Worm (Caenorhabditis elegans): ENCODE measurements around the gene unc-116.

The unc-116 gene

DNA sequence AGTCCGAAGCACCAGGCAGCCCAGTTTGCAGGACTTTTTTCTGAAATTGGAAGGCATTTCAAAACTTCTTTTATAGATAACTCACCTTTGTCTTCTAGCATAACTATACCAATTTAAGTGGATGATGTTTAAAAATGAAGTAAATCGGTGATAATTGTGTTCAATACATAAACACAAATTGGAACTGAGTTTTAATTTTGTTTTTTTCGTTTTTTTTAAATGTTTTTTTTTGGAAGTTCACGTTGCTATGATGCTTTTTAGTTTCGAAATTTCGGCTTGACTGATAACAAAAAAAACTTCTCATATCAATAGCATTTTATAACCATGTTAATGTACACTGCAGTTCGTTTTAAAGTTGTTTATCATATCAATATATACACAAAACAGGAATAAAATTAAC, 34.6 kb upstream of the unc-116 start, which contains the start of gene ZK353.4:
Gene ZK353.4, minus strand, starts transcription at position 101 of the 400 bp plus-strand sequence.
- TF ChIP-seq F16B12.6 (tag; optimal IDR thresholded peaks at IDR 0.05) (no peak), ceh-82 (tag; optimal IDR thresholded peaks at IDR 0.05) (no peak), snpc-4 (tag; optimal IDR thresholded peaks at IDR 0.05) (no peak), lir-3 (tag; optimal IDR thresholded peaks at IDR 0.05; ENCODE audit: poor library complexity) (no peak), unc-30 (tag; optimal IDR thresholded peaks at IDR 0.05) (no peak), ceh-63 (GFP tag; optimal IDR thresholded peaks at IDR 0.05) (no peak), lin-14 (GFP tag; optimal IDR thresholded peaks at IDR 0.05) (no peak), nhr-28 (tag; optimal IDR thresholded peaks at IDR 0.05) (no peak), jun-1 (tag; optimal IDR thresholded peaks at IDR 0.05) (no peak), unc-98 (GFP tag; IDR thresholded peaks at IDR 0.05) (no peak), efl-1 (optimal IDR thresholded peaks at IDR 0.05) (no peak), efl-1 (GFP tag; optimal IDR thresholded peaks at IDR 0.05 in 1 of 2) (no peak), elt-3 (tag; optimal IDR thresholded peaks at IDR 0.05) (no peak)

DNA sequence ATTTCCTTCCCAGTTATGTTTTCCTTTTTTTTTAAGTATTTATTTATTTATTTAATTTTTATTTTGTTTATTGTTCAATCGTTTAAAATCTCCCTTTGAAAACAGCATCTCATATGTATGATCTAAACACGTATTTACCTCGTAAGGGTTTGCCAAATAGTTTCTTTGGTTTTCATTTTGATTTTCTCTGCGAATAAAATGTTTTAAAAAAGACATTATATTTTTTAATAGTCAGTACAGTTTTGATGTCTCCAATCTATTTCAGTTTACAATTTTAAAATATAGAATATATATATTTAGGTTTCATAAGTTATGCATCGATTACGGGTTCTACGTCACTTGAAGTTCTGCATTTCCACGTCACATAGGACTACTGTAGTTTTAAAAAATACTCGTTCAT, 25.7 kb upstream of the unc-116 start, which contains the start of gene R05D3.12:
Gene R05D3.12, plus strand, starts transcription at position 301 of the 400 bp plus-strand sequence.
- TF ChIP-seq aha-1 (tag; optimal IDR thresholded peaks at IDR 0.05) (no peak), lin-35 (GFP tag; optimal IDR thresholded peaks at IDR 0.05) (no peak), sptf-1 (tag; optimal IDR thresholded peaks at IDR 0.05) (no peak), mab-9 (GFP tag; IDR thresholded peaks at IDR 0.05) (no peak), nhr-20 (tag; optimal IDR thresholded peaks at IDR 0.05) (no peak), unc-30 (tag; optimal IDR thresholded peaks at IDR 0.05) (no peak), ets-5 (GFP tag; IDR thresholded peaks at IDR 0.05) (no peak), zag-1 (tag; optimal IDR thresholded peaks at IDR 0.05) (no peak), ceh-63 (GFP tag; optimal IDR thresholded peaks at IDR 0.05) (no peak), zip-4 (GFP tag; optimal IDR thresholded peaks at IDR 0.05) (no peak), pax-3 (tag; optimal IDR thresholded peaks at IDR 0.05) (no peak), C34B4.2 (tag; optimal IDR thresholded peaks at IDR 0.05) (no peak), ztf-11 (tag; optimal IDR thresholded peaks at IDR 0.05) (no peak), mef-2 (tag; optimal IDR thresholded peaks at IDR 0.05) (no peak), blmp-1 (tag; optimal IDR thresholded peaks at IDR 0.05) (no peak), dsc-1 (tag; optimal IDR thresholded peaks at IDR 0.05) (no peak), efl-1 (optimal IDR thresholded peaks at IDR 0.05) (no peak), efl-1 (GFP tag; optimal IDR thresholded peaks at IDR 0.05 in 1 of 2) (no peak), efl-3 (GFP tag; optimal IDR thresholded peaks at IDR 0.05) (no peak), lin-13 (GFP tag; optimal IDR thresholded peaks at IDR 0.05) (no peak), egl-27 (tag; optimal IDR thresholded peaks at IDR 0.05) (no peak)

DNA sequence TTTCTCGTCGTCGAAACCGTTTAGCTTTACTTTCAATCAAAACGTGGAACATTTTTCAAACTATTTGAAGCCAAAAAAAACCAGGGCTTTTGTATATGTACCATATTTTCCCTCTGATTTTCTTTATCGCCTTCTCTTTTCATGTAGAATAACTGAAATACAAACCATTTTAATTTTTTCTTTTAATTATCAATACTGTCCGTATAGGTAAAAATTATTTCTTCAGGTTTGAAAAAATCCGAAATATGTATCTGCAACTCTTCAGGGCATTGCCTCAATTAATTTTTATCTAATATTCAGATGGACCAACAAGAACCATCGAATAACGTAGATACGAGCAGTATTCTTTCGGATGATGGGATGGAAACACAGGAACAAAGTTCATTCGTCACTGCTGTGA, 20.0 kb upstream of the unc-116 start, which contains the start of gene met-2:
Gene met-2, plus strand, starts transcription at position 301 of the 400 bp plus-strand sequence.
- TF ChIP-seq mef-2 (tag; optimal IDR thresholded peaks at IDR 0.05) (no peak), mdl-1 (tag; optimal IDR thresholded peaks at IDR 0.05) (no peak), fkh-4 (tag; optimal IDR thresholded peaks at IDR 0.05; ENCODE audit: borderline replicate concordance) (no peak), efl-1 (optimal IDR thresholded peaks at IDR 0.05) (no peak), efl-1 (GFP tag; optimal IDR thresholded peaks at IDR 0.05 in 1 of 2) (peak in 1 of 2 experiments; percentile 26), nhr-19 (GFP tag; conservative IDR thresholded peaks at IDR 0.05) (no peak), pag-3 (tag; optimal IDR thresholded peaks at IDR 0.05; ENCODE audit: borderline replicate concordance, insufficient read depth) (no peak), unc-62 (GFP tag; optimal IDR thresholded peaks at IDR 0.05) (no peak), nhr-90 (tag; optimal IDR thresholded peaks at IDR 0.05; ENCODE audit: poor library complexity) (no peak)
